Fruit fly (Drosophila melanogaster) whole organism, embryonic: ENCODE measurements around the gene Jhbp6.

ENCODE experiments used
- Adf1 ChIP-seq: fragments of 200-800 bp; sonication (Bioruptor generic); IDR thresholded peaks from 2 replicates; pipeline ENCODE4 v1.3.6; 2022; ENCODE audit warnings: missing biosample characterization, missing genetic modification characterization
- CG10209 ChIP-seq: fragments of 200-800 bp; sonication (Bioruptor generic); optimal IDR thresholded peaks from 3 replicates; lab custom pipeline; 2017; ENCODE audit warnings: missing biosample characterization, mild to moderate bottlenecking, missing genetic modification characterization, missing genetic modification reagents
- CG10654 ChIP-seq: fragments of 200-800 bp; sonication (Bioruptor generic); optimal IDR thresholded peaks from 2 replicates; lab custom pipeline; 2016; ENCODE audit warnings: missing biosample characterization, missing genetic modification characterization
- CG10979 ChIP-seq: fragments of 200-800 bp; sonication (Bioruptor generic); optimal IDR thresholded peaks from 2 replicates; lab custom pipeline; 2018; ENCODE audit warnings: missing biosample characterization, mild to moderate bottlenecking, missing genetic modification characterization, moderate library complexity
- CG12219 ChIP-seq: fragments of 200-800 bp; sonication (Bioruptor generic); optimal IDR thresholded peaks from 3 replicates; lab custom pipeline; 2018; ENCODE audit warnings: missing biosample characterization, mild to moderate bottlenecking, missing genetic modification characterization
- CG12659 ChIP-seq: fragments of 200-800 bp; sonication (Bioruptor generic); optimal IDR thresholded peaks from 3 replicates; lab custom pipeline; 2017; ENCODE audit warnings: mild to moderate bottlenecking, missing biosample characterization, missing genetic modification reagents, missing genetic modification characterization
- CG13296 ChIP-seq: fragments of 200-800 bp; sonication (Bioruptor generic); optimal IDR thresholded peaks from 3 replicates; lab custom pipeline; 2018; ENCODE audit warnings: missing biosample characterization, mild to moderate bottlenecking, missing genetic modification characterization
- CG14441 ChIP-seq: fragments of 200-800 bp; sonication (Bioruptor generic); IDR thresholded peaks from 2 replicates; pipeline ENCODE4 v1.3.6; 2022; ENCODE audit warnings: missing biosample characterization, missing genetic modification characterization
- CG14667 ChIP-seq: fragments of 200-800 bp; sonication (Bioruptor generic); IDR thresholded peaks from 2 replicates; pipeline ENCODE4 v1.3.6; 2022; ENCODE audit warnings: missing biosample characterization, missing genetic modification characterization
- CG15269 ChIP-seq: fragments of 200-800 bp; sonication (Bioruptor generic); optimal IDR thresholded peaks from 2 replicates; lab custom pipeline; 2018; ENCODE audit warnings: missing biosample characterization, mild to moderate bottlenecking, missing genetic modification characterization, moderate library complexity
- CG15601 ChIP-seq: fragments of 200-800 bp; sonication (Bioruptor generic); optimal IDR thresholded peaks from 3 replicates; lab custom pipeline; 2019; ENCODE audit warnings: missing biosample characterization, mild to moderate bottlenecking, missing genetic modification characterization, moderate library complexity
- CG17361 ChIP-seq: fragments of 200-800 bp; sonication (Bioruptor generic); IDR thresholded peaks from 3 replicates; pipeline ENCODE4 v1.3.6; 2022; ENCODE audit warnings: missing biosample characterization, missing genetic modification characterization
- CG17568 ChIP-seq: fragments of 200-800 bp; sonication (Bioruptor generic); optimal IDR thresholded peaks from 2 replicates; lab custom pipeline; 2018; ENCODE audit warnings: missing biosample characterization, mild to moderate bottlenecking, missing genetic modification characterization, moderate library complexity
- CG18619 ChIP-seq: fragments of 200-800 bp; sonication (Bioruptor generic); optimal IDR thresholded peaks from 3 replicates; lab custom pipeline; 2017; ENCODE audit warnings: missing biosample characterization, mild to moderate bottlenecking, missing genetic modification characterization
- CG2875 ChIP-seq: fragments of 200-800 bp; sonication (Bioruptor generic); optimal IDR thresholded peaks from 2 replicates; lab custom pipeline; 2017; ENCODE audit warnings: missing biosample characterization, mild to moderate bottlenecking, missing genetic modification characterization, missing genetic modification reagents
- CG2889 ChIP-seq: fragments of 200-800 bp; sonication (Bioruptor generic); IDR thresholded peaks from 3 replicates; pipeline ENCODE4 v1.3.6; 2022; ENCODE audit warnings: missing biosample characterization, missing genetic modification characterization
- CG31224 ChIP-seq: fragments of 200-800 bp; sonication (Bioruptor generic); IDR thresholded peaks from 2 replicates; pipeline ENCODE4 v1.3.6; 2022; ENCODE audit warnings: missing biosample characterization, missing genetic modification characterization
- CG33557 ChIP-seq: fragments of 200-800 bp; sonication (Bioruptor generic); optimal IDR thresholded peaks from 2 replicates; lab custom pipeline; 2019; ENCODE audit warnings: missing biosample characterization, mild to moderate bottlenecking, missing genetic modification characterization, moderate library complexity
- CG5180 ChIP-seq: fragments of 200-800 bp; sonication (Bioruptor generic); optimal IDR thresholded peaks from 3 replicates; lab custom pipeline; 2017; ENCODE audit warnings: missing biosample characterization, missing genetic modification characterization, mild to moderate bottlenecking, moderate library complexity, missing genetic modification reagents
- CG8089 ChIP-seq: fragments of 200-800 bp; sonication (Bioruptor generic); optimal IDR thresholded peaks from 3 replicates; lab custom pipeline; 2016; ENCODE audit warnings: missing biosample characterization, missing genetic modification characterization
- CrebB ChIP-seq: fragments of 200-800 bp; sonication (Bioruptor generic); optimal IDR thresholded peaks from 3 replicates; lab custom pipeline; 2018; ENCODE audit warnings: missing biosample characterization, mild to moderate bottlenecking, missing genetic modification characterization
- Hmr ChIP-seq: fragments of 200-800 bp; sonication (Bioruptor generic); optimal IDR thresholded peaks from 3 replicates; lab custom pipeline; 2017; ENCODE audit warnings: mild to moderate bottlenecking, missing biosample characterization, missing genetic modification reagents, missing genetic modification characterization
- Mad ChIP-seq: fragments of 200-800 bp; sonication (Bioruptor generic); optimal IDR thresholded peaks from 2 replicates; lab custom pipeline; 2016; ENCODE audit warnings: missing biosample characterization, missing genetic modification characterization
- Neu2 ChIP-seq: fragments of 200-800 bp; sonication (Bioruptor generic); optimal IDR thresholded peaks from 3 replicates; lab custom pipeline; 2016; ENCODE audit warnings: missing biosample characterization, missing genetic modification characterization, borderline replicate concordance
- Six4 ChIP-seq: fragments of 200-800 bp; sonication (Bioruptor generic); optimal IDR thresholded peaks from 2 replicates; lab custom pipeline; 2016; ENCODE audit warnings: missing biosample characterization, missing genetic modification characterization
- Xbp1 ChIP-seq: fragments of 200-800 bp; sonication (Bioruptor generic); optimal IDR thresholded peaks from 3 replicates; lab custom pipeline; 2016; ENCODE audit warnings: missing biosample characterization, mild to moderate bottlenecking, missing genetic modification characterization
- al ChIP-seq: fragments of 200-800 bp; sonication (Bioruptor generic); IDR thresholded peaks from 2 replicates; pipeline ENCODE4 v1.3.6; 2022; ENCODE audit warnings: missing biosample characterization, missing genetic modification characterization
- ap ChIP-seq: fragments of 200-800 bp; sonication (Bioruptor generic); IDR thresholded peaks from 2 replicates; pipeline ENCODE4 v1.3.6; 2022; ENCODE audit warnings: missing biosample characterization, missing genetic modification characterization
- dpn ChIP-seq, 2 experiments: fragments of 200-800 bp; sonication (Bioruptor generic); optimal IDR thresholded peaks; 3 replicates each; lab custom pipeline; 2016; ENCODE audit warnings: missing biosample characterization in 2 of 2, missing genetic modification characterization in 2 of 2
- ewg ChIP-seq: fragments of 200-800 bp; sonication (Bioruptor generic); optimal IDR thresholded peaks from 3 replicates; lab custom pipeline; 2017; ENCODE audit warnings: mild to moderate bottlenecking, missing biosample characterization, missing genetic modification reagents, missing genetic modification characterization
- fd96Cb ChIP-seq: fragments of 200-800 bp; sonication (Bioruptor generic); optimal IDR thresholded peaks from 2 replicates; lab custom pipeline; 2018; ENCODE audit warnings: missing biosample characterization, mild to moderate bottlenecking, missing genetic modification characterization, moderate library complexity
- fru ChIP-seq: fragments of >200 bp; optimal IDR thresholded peaks from 2 replicates; lab custom pipeline; 2017
- gcm ChIP-seq: fragments of 200-800 bp; sonication (Bioruptor generic); optimal IDR thresholded peaks from 2 replicates; lab custom pipeline; 2019; ENCODE audit warnings: missing biosample characterization, mild to moderate bottlenecking, missing genetic modification characterization, moderate library complexity
- ham ChIP-seq: fragments of 200-800 bp; sonication (Bioruptor generic); IDR thresholded peaks from 2 replicates; pipeline ENCODE4 v1.3.6; 2022; ENCODE audit warnings: missing biosample characterization, missing genetic modification characterization
- hth ChIP-seq: fragments of >200 bp; optimal IDR thresholded peaks from 2 replicates; lab custom pipeline; 2017; ENCODE audit warnings: inconsistent platforms
- klu ChIP-seq: fragments of 200-800 bp; sonication (Bioruptor generic); IDR thresholded peaks from 2 replicates; pipeline ENCODE4 v1.3.6; 2022; ENCODE audit warnings: missing biosample characterization, missing genetic modification characterization
- pho ChIP-seq: fragments of 200-800 bp; sonication (Bioruptor generic); optimal IDR thresholded peaks from 2 replicates; lab custom pipeline; 2016; ENCODE audit warnings: missing biosample characterization, missing genetic modification characterization
- phol ChIP-seq: fragments of 200-800 bp; sonication (Bioruptor generic); optimal IDR thresholded peaks from 3 replicates; lab custom pipeline; 2018; ENCODE audit warnings: missing biosample characterization, mild to moderate bottlenecking, missing genetic modification characterization, moderate library complexity
- ranshi ChIP-seq: fragments of 200-800 bp; sonication (Bioruptor generic); IDR thresholded peaks from 2 replicates; pipeline ENCODE4 v1.3.6; 2022; ENCODE audit warnings: missing biosample characterization, missing genetic modification characterization
- run ChIP-seq: fragments of 200-800 bp; sonication (Bioruptor generic); optimal IDR thresholded peaks from 3 replicates; lab custom pipeline; 2018; ENCODE audit warnings: missing biosample characterization, mild to moderate bottlenecking, missing genetic modification characterization

The Jhbp6 gene

dm6 chr3L:22717137-22717767, 47.5 kb downstream of the Jhbp6 start, which contains the start of the genes ArfGAP3 and CG32452 (continued):
- TF ChIP-seq pho, result peak; percentile 74
- peak; percentile 75 for TF ChIP-seq CG15269 (tag; lab: Kevin White, UChicago)
- TF ChIP-seq CG17568 (GFP tag; lab: Kevin White, UChicago), result no peak
- TF ChIP-seq CG18619 (GFP tag; lab: Kevin White, UChicago), result peak; percentile 74
- TF ChIP-seq CG2889 (GFP tag; lab: Robert Waterston, UW), result 0 out of 3 replicates have a peak, but pooled peaks have one; percentile 37
- TF ChIP-seq CG13296, result peak; percentile 68
- TF ChIP-seq CG17361 (GFP tag; lab: Robert Waterston, UW), result peak; percentile 92
- peak; percentile 8 for TF ChIP-seq run (tag; lab: Kevin White, UChicago)
- peak; percentile 54 for TF ChIP-seq gcm (GFP tag; lab: Kevin White, UChicago)
- peak; percentile 50 for TF ChIP-seq CrebB (tag; lab: Kevin White, UChicago)
- TF ChIP-seq CG5180 (GFP tag; lab: Kevin White, UChicago), result peak; percentile 33
- peak; percentile 70 for TF ChIP-seq CG10209 (GFP tag; lab: Kevin White, UChicago)
- TF ChIP-seq CG33557, result peak; percentile 61
- peak; percentile 71 for TF ChIP-seq Mad (GFP tag; lab: Kevin White, UChicago)
- peak; percentile 77 for TF ChIP-seq CG15601 (tag; lab: Kevin White, UChicago)
- peak; percentile 79 for TF ChIP-seq CG14441
- no peak for TF ChIP-seq hth
- TF ChIP-seq dpn (GFP tag; optimal IDR thresholded peaks at IDR 0.05; lab: Kevin White, UChicago), result peak; percentile 68 to 82
- TF ChIP-seq CG8089 (GFP tag; lab: Kevin White, UChicago), result peak; percentile 33
- peak; percentile 34 for TF ChIP-seq ewg (GFP tag; lab: Kevin White, UChicago)
- peak; percentile 63; the same call in 1 of the 2 replicates for TF ChIP-seq klu
- TF ChIP-seq CG12659 (GFP tag; lab: Kevin White, UChicago), result peak; percentile 81
- TF ChIP-seq CG10979 (tag; lab: Kevin White, UChicago), result peak; percentile 62
- TF ChIP-seq Neu2 (GFP tag; lab: Kevin White, UChicago), result no peak
- TF ChIP-seq ranshi, result peak; percentile 59; the same call in 1 of the 2 replicates
- peak; percentile 58 for TF ChIP-seq CG14667 (GFP tag; lab: Robert Waterston, UW)
- peak; percentile 65 for TF ChIP-seq CG10654 (GFP tag; lab: Kevin White, UChicago)
- peak; percentile 70 for TF ChIP-seq al (GFP tag; lab: Robert Waterston, UW)
- TF ChIP-seq Hmr, result peak; percentile 72
- TF ChIP-seq fd96Cb, result peak; percentile 64
- peak; percentile 32 for TF ChIP-seq CG12219 (GFP tag; lab: Kevin White, UChicago)
- TF ChIP-seq CG2875 (GFP tag; lab: Kevin White, UChicago), result peak; percentile 36
- peak; percentile 70 for TF ChIP-seq Six4 (GFP tag; lab: Kevin White, UChicago)
- TF ChIP-seq CG31224 (GFP tag; lab: Robert Waterston, UW), result peak; percentile 41; the same call in 1 of the 2 replicates
- no peak for TF ChIP-seq fru (lab: Kevin White, UChicago)
- TF ChIP-seq ham (GFP tag; lab: Robert Waterston, UW), result peak; percentile 43; the same call in 1 of the 2 replicates
- TF ChIP-seq Xbp1 (GFP tag; lab: Kevin White, UChicago), result peak; percentile 85
- TF ChIP-seq phol, result peak; percentile 80
- TF ChIP-seq Adf1, result peak; percentile 31; the same call in 1 of the 2 replicates
- TF ChIP-seq ap (GFP tag; lab: Robert Waterston, UW), result peak; percentile 44
